Fruit fly (Drosophila melanogaster): Measurements from ENCODE around the gene Rbp9.

Gene Rbp9

dm6 chr2L:2909495-2909894 lies 45.1 kb upstream of the Rbp9 start (continued):
- peak; percentile 59 for TF ChIP-seq sqz (GFP tag; optimal IDR thresholded peaks at IDR 0.05)
- TF ChIP-seq Fer2 (tag; optimal IDR thresholded peaks at IDR 0.05), result no peak
- no peak for TF ChIP-seq Oli (tag; optimal IDR thresholded peaks at IDR 0.05)
- no peak for TF ChIP-seq CG32772 (GFP tag; IDR thresholded peaks at IDR 0.05)
- TF ChIP-seq tll (GFP tag; optimal IDR thresholded peaks at IDR 0.05), result no peak
- TF ChIP-seq bab2 (GFP tag; optimal IDR thresholded peaks at IDR 0.05), result no peak
- TF ChIP-seq hbn (GFP tag; IDR thresholded peaks at IDR 0.05; ENCODE audit: partially characterized antibody), result no peak
- TF ChIP-seq CG10274 (GFP tag; optimal IDR thresholded peaks at IDR 0.05), result no peak
- no peak for TF ChIP-seq gsb (GFP tag; IDR thresholded peaks at IDR 0.05)
- TF ChIP-seq lab (GFP tag; optimal IDR thresholded peaks at IDR 0.05), result peak; percentile 47
- TF ChIP-seq prd (optimal IDR thresholded peaks at IDR 0.05), result no peak
- no peak for TF ChIP-seq prd (GFP tag; IDR thresholded peaks at IDR 0.05)
- TF ChIP-seq Hmr (GFP tag; optimal IDR thresholded peaks at IDR 0.05), result peak; percentile 8
- TF ChIP-seq CG4617 (GFP tag; optimal IDR thresholded peaks at IDR 0.05; ENCODE audit: borderline replicate concordance), result no peak
- peak; percentile 21; the same call in 1 of the 2 replicates for TF ChIP-seq seq (GFP tag; IDR thresholded peaks at IDR 0.05)
- TF ChIP-seq CG13624 (GFP tag; optimal IDR thresholded peaks at IDR 0.05), result no peak
- TF ChIP-seq CG12071 (GFP tag; optimal IDR thresholded peaks at IDR 0.05), result peak; percentile 27
- TF ChIP-seq Camta (GFP tag; optimal IDR thresholded peaks at IDR 0.05), result no peak
- TF ChIP-seq Fer3 (tag; optimal IDR thresholded peaks at IDR 0.05), result no peak
- no peak for TF ChIP-seq Side (GFP tag; optimal IDR thresholded peaks at IDR 0.05)
- TF ChIP-seq CG13287 (GFP tag; IDR thresholded peaks at IDR 0.05; ENCODE audit: partially characterized antibody), result no peak
- TF ChIP-seq sisA (GFP tag; IDR thresholded peaks at IDR 0.05), result no peak
- no peak for TF ChIP-seq CG17361 (GFP tag; IDR thresholded peaks at IDR 0.05)
- TF ChIP-seq C15 (GFP tag; IDR thresholded peaks at IDR 0.05), result no peak
- no peak for TF ChIP-seq CG9817 (tag; optimal IDR thresholded peaks at IDR 0.05)
- no peak for TF ChIP-seq CG11504 (tag; optimal IDR thresholded peaks at IDR 0.05)
- TF ChIP-seq CG11723 (GFP tag; optimal IDR thresholded peaks at IDR 0.05), result no peak
- TF ChIP-seq CG6654 (GFP tag; optimal IDR thresholded peaks at IDR 0.05), result no peak
- TF ChIP-seq ci (GFP tag; IDR thresholded peaks at IDR 0.05), result peak; percentile 42; the same call in 1 of the 3 replicates
- TF ChIP-seq vnd (GFP tag; IDR thresholded peaks at IDR 0.05; ENCODE audit: partially characterized antibody), result no peak
- TF ChIP-seq CG18262 (tag; optimal IDR thresholded peaks at IDR 0.05), result no peak
- TF ChIP-seq CG8359 (GFP tag; optimal IDR thresholded peaks at IDR 0.05; ENCODE audit: borderline replicate concordance), result no peak
- TF ChIP-seq CG4328 (GFP tag; optimal IDR thresholded peaks at IDR 0.05), result no peak
- no peak for TF ChIP-seq CG12155 (GFP tag; optimal IDR thresholded peaks at IDR 0.05)
- TF ChIP-seq inv (GFP tag; IDR thresholded peaks at IDR 0.05; ENCODE audit: partially characterized antibody), result no peak
- no peak for TF ChIP-seq dimm (GFP tag; IDR thresholded peaks at IDR 0.05)
- TF ChIP-seq lilli (GFP tag; optimal IDR thresholded peaks at IDR 0.05), result no peak
- TF ChIP-seq CG10431 (GFP tag; optimal IDR thresholded peaks at IDR 0.05), result no peak
- 0 out of 3 replicates have a peak, but pooled peaks have one; percentile 25 for TF ChIP-seq sr (GFP tag; IDR thresholded peaks at IDR 0.05)
- no peak for TF ChIP-seq ind (GFP tag; optimal IDR thresholded peaks at IDR 0.05)
- TF ChIP-seq Vsx1 (GFP tag; optimal IDR thresholded peaks at IDR 0.05), result no peak
- peak; percentile 12 for TF ChIP-seq abd-A (tag; optimal IDR thresholded peaks at IDR 0.05)
- TF ChIP-seq ftz-f1 (GFP tag; optimal IDR thresholded peaks at IDR 0.05), result no peak
- TF ChIP-seq CG31365 (tag; optimal IDR thresholded peaks at IDR 0.05), result no peak
- no peak for TF ChIP-seq CG7745 (tag; optimal IDR thresholded peaks at IDR 0.05)
- TF ChIP-seq CG11398 (GFP tag; optimal IDR thresholded peaks at IDR 0.05), result no peak
- TF ChIP-seq CG17912 (GFP tag; optimal IDR thresholded peaks at IDR 0.05), result no peak
- no peak for TF ChIP-seq CG17612 (GFP tag; IDR thresholded peaks at IDR 0.05)
- TF ChIP-seq CG16815 (GFP tag; optimal IDR thresholded peaks at IDR 0.05), result no peak
- TF ChIP-seq CG14050 (GFP tag; IDR thresholded peaks at IDR 0.05), result no peak
- no peak for TF ChIP-seq fd102C (GFP tag; optimal IDR thresholded peaks at IDR 0.05)

Data from whole organism, embryonic.